Worm (Caenorhabditis elegans) whole organism, young adult: ENCODE data around the gene ifas-3.

Source experiments
- B0261.1 ChIP-seq: sonication (generic microtip); optimal IDR thresholded peaks from 2 replicates; lab custom pipeline; 2016; ENCODE audit warnings: mild to moderate bottlenecking, missing genetic modification characterization, moderate library complexity, missing compliant biosample characterization
- B0336.3 ChIP-seq: fragments of 200-800 bp; sonication (Bioruptor generic); IDR thresholded peaks from 2 replicates; pipeline ENCODE4 v1.3.6; 2022; ENCODE audit warnings: missing genetic modification characterization, missing compliant biosample characterization
- F39B2.1 ChIP-seq: fragments of 200-800 bp; sonication (Bioruptor generic); IDR thresholded peaks from 2 replicates; pipeline ENCODE4 v1.3.6; 2022; ENCODE audit warnings: missing genetic modification reagents, missing genetic modification characterization, missing compliant biosample characterization
- F55B11.4 ChIP-seq: sonication (generic microtip); optimal IDR thresholded peaks from 2 replicates; lab custom pipeline; 2016; ENCODE audit warnings: missing compliant biosample characterization, missing genetic modification characterization, borderline replicate concordance; ENCODE audit not compliant: insufficient read depth
- T07F8.4 ChIP-seq: sonication (generic microtip); optimal IDR thresholded peaks from 2 replicates; lab custom pipeline; 2016; ENCODE audit warnings: mild to moderate bottlenecking, missing genetic modification characterization, moderate library complexity, missing compliant biosample characterization
- Y53G8AR.9 ChIP-seq: fragments of 200-800 bp; sonication (Bioruptor generic); conservative IDR thresholded peaks from 2 replicates; pipeline ENCODE4 v1.3.6; 2022; ENCODE audit warnings: missing genetic modification reagents, missing genetic modification characterization, missing compliant biosample characterization
- Y79H2A.3 ChIP-seq: fragments of 200-800 bp; sonication (Bioruptor generic); conservative IDR thresholded peaks from 2 replicates; pipeline ENCODE4 v1.3.6; 2022; ENCODE audit warnings: missing genetic modification reagents, missing genetic modification characterization, missing compliant biosample characterization
- ama-1 ChIP-seq, 3 experiments: fragments of 150-350 bp in 1 of 3; sonication (generic microtip) in 2 of 3; optimal IDR thresholded peaks; 2 replicates each; lab custom pipeline; 2014 to 2018; ENCODE audit warnings: missing biosample characterization in 2 of 3, missing genetic modification characterization in 2 of 3, missing genetic modification reagents in 2 of 3
- aptf-3 ChIP-seq: fragments of 200-800 bp; sonication (Bioruptor generic); IDR thresholded peaks from 2 replicates; pipeline ENCODE4 v1.3.6; 2022; ENCODE audit warnings: missing genetic modification characterization, missing compliant biosample characterization
- attf-3 ChIP-seq: fragments of 200-800 bp; sonication (Bioruptor generic); conservative IDR thresholded peaks from 2 replicates; pipeline ENCODE4 v1.3.6; 2022; ENCODE audit warnings: missing genetic modification reagents, missing genetic modification characterization, missing compliant biosample characterization
- attf-6 ChIP-seq: fragments of 200-800 bp; sonication (Bioruptor generic); IDR thresholded peaks from 2 replicates; pipeline ENCODE4 v1.3.6; 2022; ENCODE audit warnings: missing genetic modification reagents, missing genetic modification characterization, missing compliant biosample characterization
- ccch-3 ChIP-seq: fragments of 200-800 bp; sonication (Bioruptor generic); optimal IDR thresholded peaks from 2 replicates; lab custom pipeline; 2018; ENCODE audit warnings: mild to moderate bottlenecking, missing genetic modification characterization, missing compliant biosample characterization
- cebp-1 ChIP-seq, 2 experiments: fragments of 200-800 bp in 1 of 2; sonication (Bioruptor generic) in 1 of 2; sonication (generic microtip) in 1 of 2; IDR thresholded peaks in 1 of 2; optimal IDR thresholded peaks in 1 of 2; 2 replicates each; pipeline versions ENCODE4 v1.3.6 to Lab custom; 2017 to 2022; ENCODE audit warnings: missing compliant biosample characterization in 2 of 2, missing genetic modification characterization in 2 of 2, mild to moderate bottlenecking in 1 of 2, missing genetic modification reagents in 1 of 2, moderate library complexity in 1 of 2
- cebp-2 ChIP-seq: fragments of 200-800 bp; sonication (Bioruptor generic); IDR thresholded peaks from 2 replicates; pipeline ENCODE4 v1.3.6; 2022; ENCODE audit warnings: missing genetic modification characterization, missing compliant biosample characterization
- ceh-40 ChIP-seq: fragments of 200-800 bp; sonication (Bioruptor generic); IDR thresholded peaks from 2 replicates; pipeline ENCODE4 v1.3.6; 2022; ENCODE audit warnings: missing genetic modification characterization, missing compliant biosample characterization
- ceh-79 ChIP-seq: sonication (generic microtip); optimal IDR thresholded peaks from 2 replicates; lab custom pipeline; 2017; ENCODE audit warnings: mild to moderate bottlenecking, missing genetic modification characterization, missing compliant biosample characterization
- dox-1 ChIP-seq: fragments of 200-800 bp; sonication (Bioruptor generic); IDR thresholded peaks from 2 replicates; pipeline ENCODE4 v1.3.6; 2022; ENCODE audit warnings: missing genetic modification reagents, missing genetic modification characterization, missing compliant biosample characterization
- dpl-1 ChIP-seq: fragments of 150-350 bp; optimal IDR thresholded peaks from 2 replicates; lab custom pipeline; 2014; ENCODE audit warnings: missing biosample characterization, missing genetic modification reagents, missing genetic modification characterization
- egl-18 ChIP-seq: fragments of 200-800 bp; sonication (Bioruptor generic); IDR thresholded peaks from 2 replicates; pipeline ENCODE4 v1.3.6; 2022; ENCODE audit warnings: missing genetic modification reagents, missing genetic modification characterization, missing compliant biosample characterization
- ets-4 ChIP-seq: fragments of 200-800 bp; sonication (Bioruptor generic); optimal IDR thresholded peaks from 2 replicates; lab custom pipeline; 2018; ENCODE audit warnings: mild to moderate bottlenecking, missing genetic modification characterization, missing compliant biosample characterization
- fkh-3 ChIP-seq: sonication (generic microtip); optimal IDR thresholded peaks from 2 replicates; lab custom pipeline; 2016; ENCODE audit warnings: mild to moderate bottlenecking, missing genetic modification characterization, missing compliant biosample characterization
- hmg-20 ChIP-seq: fragments of 200-800 bp; sonication (Bioruptor generic); IDR thresholded peaks from 2 replicates; pipeline ENCODE4 v1.3.6; 2022; ENCODE audit warnings: missing genetic modification reagents, missing genetic modification characterization, missing compliant biosample characterization
- lag-1 ChIP-seq: fragments of 200-800 bp; sonication (Bioruptor generic); IDR thresholded peaks from 2 replicates; pipeline ENCODE4 v1.3.6; 2022; ENCODE audit warnings: missing genetic modification reagents, missing genetic modification characterization, missing compliant biosample characterization
- lin-26 ChIP-seq: fragments of 200-800 bp; sonication (Bioruptor generic); IDR thresholded peaks from 2 replicates; pipeline ENCODE4 v1.3.6; 2022; ENCODE audit warnings: missing genetic modification reagents, missing genetic modification characterization, missing compliant biosample characterization
- lin-35 ChIP-seq, 3 experiments: fragments of 150-350 bp in 2 of 3; sonication (generic microtip) in 1 of 3; optimal IDR thresholded peaks; 2 replicates each; lab custom pipeline; 2014 to 2018; ENCODE audit warnings: missing biosample characterization in 3 of 3, missing genetic modification characterization in 3 of 3, missing genetic modification reagents in 3 of 3
- lir-1 ChIP-seq: fragments of 200-800 bp; sonication (Bioruptor generic); conservative IDR thresholded peaks from 2 replicates; pipeline ENCODE4 v1.3.6; 2022; ENCODE audit warnings: missing genetic modification reagents, missing genetic modification characterization, missing compliant biosample characterization
- nfya-1 ChIP-seq: sonication (generic microtip); optimal IDR thresholded peaks from 2 replicates; lab custom pipeline; 2017; ENCODE audit warnings: antibody characterized with exemption, missing compliant biosample characterization, missing genetic modification characterization, borderline replicate concordance; ENCODE audit not compliant: insufficient read depth
- nfya-2 ChIP-seq: fragments of 200-800 bp; sonication (Bioruptor generic); IDR thresholded peaks from 2 replicates; pipeline ENCODE4 v1.3.6; 2022; ENCODE audit warnings: missing genetic modification reagents, missing genetic modification characterization, missing compliant biosample characterization
- nfyb-1 ChIP-seq: fragments of 200-800 bp; sonication (Bioruptor generic); IDR thresholded peaks from 2 replicates; pipeline ENCODE4 v1.3.6; 2022; ENCODE audit warnings: missing genetic modification reagents, missing genetic modification characterization, missing compliant biosample characterization
- nhr-120 ChIP-seq: fragments of 200-800 bp; sonication (Bioruptor generic); IDR thresholded peaks from 2 replicates; pipeline ENCODE4 v1.3.6; 2022; ENCODE audit warnings: missing genetic modification characterization, missing compliant biosample characterization
- nhr-27 ChIP-seq: fragments of 200-800 bp; sonication (Bioruptor generic); optimal IDR thresholded peaks from 2 replicates; lab custom pipeline; 2018; ENCODE audit warnings: mild to moderate bottlenecking, missing genetic modification characterization, moderate library complexity, missing compliant biosample characterization
- nhr-80 ChIP-seq: sonication (generic microtip); optimal IDR thresholded peaks from 2 replicates; lab custom pipeline; 2016; ENCODE audit warnings: missing genetic modification characterization, missing compliant biosample characterization
- snpc-1.1 ChIP-seq: sonication (generic microtip); optimal IDR thresholded peaks from 2 replicates; lab custom pipeline; 2017; ENCODE audit warnings: missing genetic modification characterization, mild to moderate bottlenecking, missing compliant biosample characterization, antibody characterized with exemption, moderate library complexity, missing genotype, missing genetic modification reagents; ENCODE audit not compliant: insufficient read depth
- snpc-1.3 ChIP-seq: sonication (generic microtip); optimal IDR thresholded peaks from 2 replicates; lab custom pipeline; 2017; ENCODE audit warnings: missing genetic modification characterization, mild to moderate bottlenecking, missing compliant biosample characterization, antibody characterized with exemption, moderate library complexity, missing genotype, missing genetic modification reagents; ENCODE audit not compliant: insufficient read depth
- snpc-4 ChIP-seq, 5 experiments: fragments of 150-350 bp in 1 of 5; sonication (generic microtip) in 4 of 5; optimal IDR thresholded peaks; 2 replicates each; lab custom pipeline; 2014 to 2018; ENCODE audit warnings: missing genetic modification characterization in 5 of 5, missing biosample characterization in 3 of 5, antibody characterized with exemption in 2 of 5, mild to moderate bottlenecking in 2 of 5, missing compliant biosample characterization in 2 of 5, missing genotype in 2 of 5, moderate library complexity in 2 of 5, missing genetic modification reagents in 1 of 5
- somi-1 ChIP-seq: fragments of 200-800 bp; sonication (Bioruptor generic); optimal IDR thresholded peaks from 2 replicates; lab custom pipeline; 2018; ENCODE audit warnings: mild to moderate bottlenecking, missing genetic modification characterization, missing compliant biosample characterization
- tbp1 ChIP-seq: fragments of 200-800 bp; sonication (Bioruptor generic); optimal IDR thresholded peaks from 2 replicates; lab custom pipeline; 2018; ENCODE audit warnings: mild to moderate bottlenecking, missing genetic modification characterization, missing compliant biosample characterization
- tbx-9 ChIP-seq: sonication (generic microtip); optimal IDR thresholded peaks from 2 replicates; lab custom pipeline; 2016; ENCODE audit warnings: borderline replicate concordance, missing genetic modification characterization, inconsistent platforms, missing compliant biosample characterization
- unc-62 ChIP-seq: fragments of 150-350 bp; optimal IDR thresholded peaks from 2 replicates; lab custom pipeline; 2014; ENCODE audit warnings: missing biosample characterization, missing genetic modification reagents, missing genetic modification characterization
- zfh-2 ChIP-seq: fragments of 200-800 bp; sonication (Bioruptor generic); conservative IDR thresholded peaks from 2 replicates; pipeline ENCODE4 v1.3.6; 2022; ENCODE audit warnings: missing genetic modification reagents, missing genetic modification characterization, missing compliant biosample characterization
- ztf-28 ChIP-seq: fragments of 200-800 bp; sonication (Bioruptor generic); IDR thresholded peaks from 2 replicates; pipeline ENCODE4 v1.3.6; 2022; ENCODE audit warnings: missing genetic modification reagents, missing genetic modification characterization, missing compliant biosample characterization

Gene ifas-3

ce11 chrIV:15941403-15941802 lies 9.3 kb downstream of the ifas-3 start, which contains the start of gene Y105C5B.11 (continued):
- TF ChIP-seq ets-4 (GFP tag; lab: Kevin White, UChicago) (no peak), lir-1 (no peak)
- TF ChIP-seq, all 124 proteins: peak for 0

ce11 chrIV:15940811-15941210 lies 9.9 kb downstream of the ifas-3 start:
- TF ChIP-seq attf-6 (GFP tag; lab: Robert Waterston, UW) = peak; percentile 77
- no peak for TF ChIP-seq nfyb-1 (GFP tag; lab: Robert Waterston, UW)
- TF ChIP-seq ccch-3 = no peak
- 0 out of 2 replicates have a peak, but pooled peaks have one; percentile 52 for TF ChIP-seq lin-26
- peak; percentile 65 for TF ChIP-seq zfh-2
- TF ChIP-seq egl-18 (GFP tag; lab: Robert Waterston, UW) = 0 out of 2 replicates have a peak, but pooled peaks have one; percentile 12
- TF ChIP-seq snpc-1.1 (tag; lab: Kevin White, UChicago) = peak; percentile 41
- TF ChIP-seq dox-1 (GFP tag; lab: Robert Waterston, UW) = 0 out of 2 replicates have a peak, but pooled peaks have one; percentile 10
- TF ChIP-seq fkh-3 (tag; lab: Kevin White, UChicago) = no peak
- no peak for TF ChIP-seq snpc-4 (GFP tag; optimal IDR thresholded peaks at IDR 0.05; lab: Kevin White, UChicago)
- peak in 2 of 4 experiments; percentile 21 to 91 for TF ChIP-seq snpc-4 (tag; optimal IDR thresholded peaks at IDR 0.05; lab: Kevin White, UChicago)

ce11 chrIV:15938471-15938870 lies 12.2 kb downstream of the ifas-3 start:
- TF ChIP-seq nhr-80 (tag; lab: Kevin White, UChicago) (no peak), dox-1 (GFP tag; lab: Robert Waterston, UW) (0 out of 2 replicates have a peak, but pooled peaks have one; percentile 23), ztf-28 (no peak), tbp1 (GFP tag; lab: Kevin White, UChicago) (no peak), snpc-1.3 (tag; lab: Kevin White, UChicago) (no peak), F39B2.1 (GFP tag; lab: Robert Waterston, UW) (no peak), Y79H2A.3 (no peak), ceh-40 (no peak), nhr-120 (GFP tag; lab: Robert Waterston, UW) (no peak), zfh-2 (peak; percentile 36; the same call in 1 of the 2 replicates), cebp-2 (GFP tag; lab: Robert Waterston, UW) (no peak), ama-1 (optimal IDR thresholded peaks at IDR 0.05; lab: Kevin White, UChicago) (no peak), ama-1 (GFP tag; optimal IDR thresholded peaks at IDR 0.05; lab: Kevin White, UChicago) (no peak), F55B11.4 (tag; lab: Kevin White, UChicago) (no peak), snpc-4 (GFP tag; optimal IDR thresholded peaks at IDR 0.05; lab: Kevin White, UChicago) (no peak), snpc-4 (tag; optimal IDR thresholded peaks at IDR 0.05; lab: Kevin White, UChicago) (peak in 1 of 4 experiments; percentile 88), unc-62 (no peak), attf-6 (GFP tag; lab: Robert Waterston, UW) (peak; percentile 52; the same call in 1 of the 2 replicates), ets-4 (GFP tag; lab: Kevin White, UChicago) (no peak), dpl-1 (no peak), hmg-20 (GFP tag; lab: Robert Waterston, UW) (no peak), nfya-2 (GFP tag; lab: Robert Waterston, UW) (no peak), B0261.1 (no peak), aptf-3 (no peak), attf-3 (GFP tag; lab: Robert Waterston, UW) (no peak), cebp-1 (GFP tag; IDR thresholded peaks at IDR 0.05; lab: Robert Waterston, UW) (no peak), cebp-1 (tag; optimal IDR thresholded peaks at IDR 0.05; lab: Kevin White, UChicago) (no peak), lin-35 (GFP tag; optimal IDR thresholded peaks at IDR 0.05; lab: Kevin White, UChicago) (no peak), tbx-9 (no peak), nfya-1 (tag; lab: Kevin White, UChicago) (no peak), Y53G8AR.9 (GFP tag; lab: Robert Waterston, UW) (no peak), ceh-79 (no peak), nhr-27 (tag; lab: Kevin White, UChicago) (no peak), B0336.3 (GFP tag; lab: Robert Waterston, UW) (no peak), somi-1 (GFP tag; lab: Kevin White, UChicago) (no peak), lag-1 (GFP tag; lab: Robert Waterston, UW) (no peak), T07F8.4 (tag; lab: Kevin White, UChicago) (no peak)
